Comparison of ENCODE assay signal across 1 fruit fly cellular context in the genomic region with DNA sequence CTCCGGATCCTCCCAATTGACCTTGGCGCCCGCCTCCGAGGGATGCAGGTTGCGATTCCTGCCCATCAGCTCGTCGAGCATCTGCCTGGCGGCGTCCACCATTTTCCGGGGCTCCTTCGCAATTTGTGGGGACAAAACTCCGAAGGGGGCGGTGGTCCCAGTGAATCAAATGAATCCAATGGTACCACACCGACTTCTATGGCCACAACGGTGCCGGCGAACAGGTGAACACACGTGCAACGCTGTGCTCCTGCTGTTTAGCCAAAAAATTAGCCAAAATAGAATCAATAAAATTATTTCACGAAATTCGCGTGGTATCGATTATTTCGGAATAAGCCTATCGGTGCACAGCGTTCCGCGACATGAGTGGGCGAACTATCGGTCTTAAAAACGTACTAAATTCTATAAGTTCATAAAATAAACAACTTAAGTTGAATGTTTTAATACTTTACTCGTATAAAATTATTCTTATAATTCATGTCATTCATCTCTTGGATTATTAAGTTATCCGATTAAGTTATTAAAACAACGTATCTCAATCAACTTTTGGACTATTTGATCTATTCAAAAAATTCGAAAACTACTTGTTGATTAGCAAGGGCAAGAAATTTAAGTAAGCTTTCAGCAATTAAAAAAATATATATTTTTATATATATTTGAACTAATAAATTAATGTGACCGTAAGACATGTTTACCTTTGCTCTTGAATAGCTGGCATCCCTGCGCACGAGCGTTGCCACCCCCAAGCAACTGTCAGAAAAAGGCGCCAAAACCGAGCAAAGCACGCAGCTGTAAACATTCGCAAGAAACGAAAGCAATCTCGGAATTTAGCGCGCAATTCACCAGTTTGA.
TF ChIP-seq lines count a peak whose summit lies in the region.

A gene (minus strand): TSS at position 337 of the 851 bp plus-strand sequence.
A gene (plus strand): TSS at position 751 of the 851 bp plus-strand sequence.

TF ChIP-seq in whole organism, embryonic, 481 proteins besides CTCF, POLR2A, EP300 and RAD21 (continued from another document and continues in another):
- TF ChIP-seq CG14965 (GFP tag; optimal IDR thresholded peaks at IDR 0.05; lab: Kevin White, UChicago; ENCODE audit: borderline replicate concordance) = no peak
- no peak for TF ChIP-seq ssp (GFP tag; IDR thresholded peaks at IDR 0.05; lab: Robert Waterston, UW)
- TF ChIP-seq CG12744 (GFP tag; optimal IDR thresholded peaks at IDR 0.05; lab: Kevin White, UChicago) = no peak
- peak; percentile 3 for TF ChIP-seq Xbp1 (GFP tag; optimal IDR thresholded peaks at IDR 0.05; lab: Kevin White, UChicago)
- TF ChIP-seq CG14014 (GFP tag; IDR thresholded peaks at IDR 0.05; lab: Robert Waterston, UW) = no peak
- TF ChIP-seq D19A (tag; optimal IDR thresholded peaks at IDR 0.05; lab: Kevin White, UChicago) = no peak
- no peak for TF ChIP-seq p53 (GFP tag; optimal IDR thresholded peaks at IDR 0.05; lab: Kevin White, UChicago)
- TF ChIP-seq CG2116 (GFP tag; optimal IDR thresholded peaks at IDR 0.05; lab: Kevin White, UChicago) = peak; percentile 52
- no peak for TF ChIP-seq disco-r (GFP tag; optimal IDR thresholded peaks at IDR 0.05; lab: Kevin White, UChicago)
- no peak for TF ChIP-seq NFAT (GFP tag; IDR thresholded peaks at IDR 0.05; lab: Robert Waterston, UW)
- TF ChIP-seq YL-1 (GFP tag; optimal IDR thresholded peaks at IDR 0.05; lab: Kevin White, UChicago) = peak; percentile 34
- TF ChIP-seq CG31388 (GFP tag; optimal IDR thresholded peaks at IDR 0.05; lab: Kevin White, UChicago) = no peak
- TF ChIP-seq CG4617 (GFP tag; optimal IDR thresholded peaks at IDR 0.05; lab: Kevin White, UChicago; ENCODE audit: borderline replicate concordance) = peak; percentile 4
- TF ChIP-seq CG8359 (GFP tag; optimal IDR thresholded peaks at IDR 0.05; lab: Kevin White, UChicago; ENCODE audit: borderline replicate concordance) = no peak
- no peak for TF ChIP-seq CG7372 (GFP tag; IDR thresholded peaks at IDR 0.05; lab: Robert Waterston, UW)
- TF ChIP-seq Dp (GFP tag; optimal IDR thresholded peaks at IDR 0.05; lab: Kevin White, UChicago) = peak; percentile 81
- no peak for TF ChIP-seq CG2202 (tag; optimal IDR thresholded peaks at IDR 0.05; lab: Kevin White, UChicago)
- no peak for TF ChIP-seq Six4 (GFP tag; optimal IDR thresholded peaks at IDR 0.05; lab: Kevin White, UChicago)
- no peak for TF ChIP-seq dan (GFP tag; IDR thresholded peaks at IDR 0.05; lab: Robert Waterston, UW)
- no peak for TF ChIP-seq CG12942 (GFP tag; optimal IDR thresholded peaks at IDR 0.05; lab: Kevin White, UChicago)
- no peak for TF ChIP-seq sob (GFP tag; IDR thresholded peaks at IDR 0.05; lab: Robert Waterston, UW)
- TF ChIP-seq emc (GFP tag; optimal IDR thresholded peaks at IDR 0.05; lab: Kevin White, UChicago) = no peak
- TF ChIP-seq klu (GFP tag; IDR thresholded peaks at IDR 0.05; lab: Robert Waterston, UW) = no peak
- no peak for TF ChIP-seq C15 (GFP tag; IDR thresholded peaks at IDR 0.05; lab: Robert Waterston, UW)
- no peak for TF ChIP-seq lmd (GFP tag; IDR thresholded peaks at IDR 0.05; lab: Robert Waterston, UW)
- no peak for TF ChIP-seq ro (GFP tag; IDR thresholded peaks at IDR 0.05; lab: Robert Waterston, UW)
- peak; percentile 66 for TF ChIP-seq CG3847 (GFP tag; IDR thresholded peaks at IDR 0.05; lab: Robert Waterston, UW)
- no peak for TF ChIP-seq Myb (GFP tag; optimal IDR thresholded peaks at IDR 0.05; lab: Kevin White, UChicago)
- TF ChIP-seq aop (GFP tag; IDR thresholded peaks at IDR 0.05; lab: Robert Waterston, UW) = no peak
- no peak for TF ChIP-seq CG11723 (GFP tag; optimal IDR thresholded peaks at IDR 0.05; lab: Kevin White, UChicago)
- no peak for TF ChIP-seq Mad (GFP tag; optimal IDR thresholded peaks at IDR 0.05; lab: Kevin White, UChicago)
- no peak for TF ChIP-seq Atf3 (GFP tag; optimal IDR thresholded peaks at IDR 0.05; lab: Kevin White, UChicago)
- no peak for TF ChIP-seq Hr3 (GFP tag; optimal IDR thresholded peaks at IDR 0.05; lab: Kevin White, UChicago)
- no peak for TF ChIP-seq sd (tag; optimal IDR thresholded peaks at IDR 0.05; lab: Kevin White, UChicago)
- TF ChIP-seq MESR4 (GFP tag; optimal IDR thresholded peaks at IDR 0.05; lab: Kevin White, UChicago) = peak; percentile 81
- TF ChIP-seq Nf-YB (GFP tag; optimal IDR thresholded peaks at IDR 0.05; lab: Kevin White, UChicago) = no peak
- TF ChIP-seq BtbVII (GFP tag; optimal IDR thresholded peaks at IDR 0.05; lab: Kevin White, UChicago) = no peak
- TF ChIP-seq br (optimal IDR thresholded peaks at IDR 0.05; lab: Kevin White, UChicago) = no peak
- no peak for TF ChIP-seq sisA (GFP tag; IDR thresholded peaks at IDR 0.05; lab: Robert Waterston, UW)
- TF ChIP-seq CG17359 (tag; optimal IDR thresholded peaks at IDR 0.05; lab: Kevin White, UChicago) = no peak
- TF ChIP-seq knrl (GFP tag; IDR thresholded peaks at IDR 0.05; lab: Robert Waterston, UW; ENCODE audit: partially characterized antibody) = peak; percentile 65; the same call in 2 of the 3 replicates
- TF ChIP-seq CoRest (tag; optimal IDR thresholded peaks at IDR 0.05; lab: Kevin White, UChicago) = peak; percentile 42
- no peak for TF ChIP-seq CG10321 (GFP tag; IDR thresholded peaks at IDR 0.05; lab: Robert Waterston, UW)
- TF ChIP-seq CG6689 (GFP tag; IDR thresholded peaks at IDR 0.05; lab: Robert Waterston, UW) = 0 out of 2 replicates have a peak, but pooled peaks have one; percentile 16
- peak; percentile 22 for TF ChIP-seq CG9437 (GFP tag; optimal IDR thresholded peaks at IDR 0.05; lab: Kevin White, UChicago)
- TF ChIP-seq usp (GFP tag; optimal IDR thresholded peaks at IDR 0.05; lab: Kevin White, UChicago) = no peak
- no peak for TF ChIP-seq CG33213 (GFP tag; optimal IDR thresholded peaks at IDR 0.05; lab: Kevin White, UChicago)
- TF ChIP-seq CG14860 (GFP tag; IDR thresholded peaks at IDR 0.05; lab: Robert Waterston, UW; ENCODE audit: partially characterized antibody) = 0 out of 3 replicates have a peak, but pooled peaks have one; percentile 39
- TF ChIP-seq CG31224 (GFP tag; IDR thresholded peaks at IDR 0.05; lab: Robert Waterston, UW) = no peak
- peak; percentile 54; the same call in 1 of the 3 replicates for TF ChIP-seq CG7963 (GFP tag; IDR thresholded peaks at IDR 0.05; lab: Robert Waterston, UW; ENCODE audit: partially characterized antibody)
- TF ChIP-seq CG32767 (GFP tag; IDR thresholded peaks at IDR 0.05; lab: Robert Waterston, UW) = no peak
- TF ChIP-seq Doc3 (GFP tag; IDR thresholded peaks at IDR 0.05; lab: Robert Waterston, UW; ENCODE audit: partially characterized antibody) = peak; percentile 59
- no peak for TF ChIP-seq ase (GFP tag; IDR thresholded peaks at IDR 0.05; lab: Robert Waterston, UW)
- TF ChIP-seq shn (GFP tag; optimal IDR thresholded peaks at IDR 0.05; lab: Kevin White, UChicago) = no peak
- TF ChIP-seq NK7.1 (GFP tag; optimal IDR thresholded peaks at IDR 0.05; lab: Kevin White, UChicago) = no peak
- TF ChIP-seq al (GFP tag; IDR thresholded peaks at IDR 0.05; lab: Robert Waterston, UW) = no peak
- no peak for TF ChIP-seq pum (GFP tag; optimal IDR thresholded peaks at IDR 0.05; lab: Kevin White, UChicago)
- no peak for TF ChIP-seq kay (GFP tag; optimal IDR thresholded peaks at IDR 0.05; lab: Kevin White, UChicago)
- no peak for TF ChIP-seq Neu2 (GFP tag; optimal IDR thresholded peaks at IDR 0.05; lab: Kevin White, UChicago; ENCODE audit: borderline replicate concordance)
- no peak for TF ChIP-seq Sox102F (GFP tag; optimal IDR thresholded peaks at IDR 0.05; lab: Kevin White, UChicago)
- TF ChIP-seq Meics (GFP tag; optimal IDR thresholded peaks at IDR 0.05; lab: Kevin White, UChicago) = no peak
- TF ChIP-seq CG3407 (GFP tag; optimal IDR thresholded peaks at IDR 0.05; lab: Kevin White, UChicago) = no peak
- no peak for TF ChIP-seq tap (tag; optimal IDR thresholded peaks at IDR 0.05; lab: Kevin White, UChicago)
- TF ChIP-seq exex (tag; optimal IDR thresholded peaks at IDR 0.05; lab: Kevin White, UChicago) = no peak
- no peak for TF ChIP-seq Dek (tag; optimal IDR thresholded peaks at IDR 0.05; lab: Kevin White, UChicago)
- no peak for TF ChIP-seq tgo (GFP tag; IDR thresholded peaks at IDR 0.05; lab: Robert Waterston, UW)
- TF ChIP-seq chinmo (GFP tag; IDR thresholded peaks at IDR 0.05; lab: Robert Waterston, UW; ENCODE audit: partially characterized antibody) = 0 out of 4 replicates have a peak, but pooled peaks have one; percentile 54
- TF ChIP-seq CG11695 (GFP tag; IDR thresholded peaks at IDR 0.05; lab: Robert Waterston, UW) = no peak
- TF ChIP-seq CG10267 (tag; optimal IDR thresholded peaks at IDR 0.05; lab: Kevin White, UChicago) = peak; percentile 28
- no peak for TF ChIP-seq Optix (GFP tag; IDR thresholded peaks at IDR 0.05; lab: Robert Waterston, UW)
- TF ChIP-seq peb (GFP tag; IDR thresholded peaks at IDR 0.05; lab: Robert Waterston, UW) = no peak
- TF ChIP-seq CG4854 (GFP tag; optimal IDR thresholded peaks at IDR 0.05; lab: Kevin White, UChicago) = no peak
- TF ChIP-seq tup (GFP tag; optimal IDR thresholded peaks at IDR 0.05; lab: Kevin White, UChicago) = no peak
- no peak for TF ChIP-seq CG4730 (GFP tag; IDR thresholded peaks at IDR 0.05; lab: Robert Waterston, UW)
- TF ChIP-seq CG8281 (tag; optimal IDR thresholded peaks at IDR 0.05; lab: Kevin White, UChicago) = no peak
- TF ChIP-seq CG16815 (GFP tag; optimal IDR thresholded peaks at IDR 0.05; lab: Kevin White, UChicago) = no peak
- no peak for TF ChIP-seq tx (GFP tag; optimal IDR thresholded peaks at IDR 0.05; lab: Kevin White, UChicago)
- no peak for TF ChIP-seq grau (tag; optimal IDR thresholded peaks at IDR 0.05; lab: Kevin White, UChicago)
- TF ChIP-seq CG7786 (GFP tag; optimal IDR thresholded peaks at IDR 0.05; lab: Kevin White, UChicago) = no peak
- TF ChIP-seq tll (GFP tag; optimal IDR thresholded peaks at IDR 0.05; lab: Kevin White, UChicago) = no peak
- TF ChIP-seq insv (GFP tag; optimal IDR thresholded peaks at IDR 0.05; lab: Kevin White, UChicago) = no peak
- no peak for TF ChIP-seq CG7556 (GFP tag; optimal IDR thresholded peaks at IDR 0.05; lab: Kevin White, UChicago)
- TF ChIP-seq nerfin-2 (GFP tag; IDR thresholded peaks at IDR 0.05; lab: Robert Waterston, UW; ENCODE audit: partially characterized antibody) = no peak; the same call in 1 of the 2 replicates
- peak; percentile 80 for TF ChIP-seq CG13287 (GFP tag; IDR thresholded peaks at IDR 0.05; lab: Robert Waterston, UW; ENCODE audit: partially characterized antibody)
- TF ChIP-seq jigr1 (GFP tag; IDR thresholded peaks at IDR 0.05; lab: Robert Waterston, UW) = no peak
- TF ChIP-seq h (optimal IDR thresholded peaks at IDR 0.05; lab: Kevin White, UChicago) = no peak
- TF ChIP-seq H15 (GFP tag; IDR thresholded peaks at IDR 0.05; lab: Robert Waterston, UW) = no peak
- no peak for TF ChIP-seq chn (GFP tag; optimal IDR thresholded peaks at IDR 0.05; lab: Kevin White, UChicago)
- no peak for TF ChIP-seq Elba2 (GFP tag; optimal IDR thresholded peaks at IDR 0.05; lab: Kevin White, UChicago)
- TF ChIP-seq HLH4C (GFP tag; IDR thresholded peaks at IDR 0.05; lab: Robert Waterston, UW; ENCODE audit: partially characterized antibody) = peak; percentile 76
- no peak for TF ChIP-seq yki (optimal IDR thresholded peaks at IDR 0.05; lab: Kevin White, UChicago)
- TF ChIP-seq CG4360 (GFP tag; IDR thresholded peaks at IDR 0.05; lab: Robert Waterston, UW) = no peak
- no peak for TF ChIP-seq ac (GFP tag; optimal IDR thresholded peaks at IDR 0.05; lab: Kevin White, UChicago)
- no peak for TF ChIP-seq Pdp1 (GFP tag; optimal IDR thresholded peaks at IDR 0.05; lab: Kevin White, UChicago)
- TF ChIP-seq trem (tag; optimal IDR thresholded peaks at IDR 0.05; lab: Kevin White, UChicago) = peak; percentile 29
- no peak for TF ChIP-seq Adf1 (GFP tag; IDR thresholded peaks at IDR 0.05; lab: Robert Waterston, UW)
- TF ChIP-seq CG18476 (GFP tag; optimal IDR thresholded peaks at IDR 0.05; lab: Kevin White, UChicago) = no peak
- no peak for TF ChIP-seq CG1602 (GFP tag; optimal IDR thresholded peaks at IDR 0.05; lab: Kevin White, UChicago)
- TF ChIP-seq TFAM (GFP tag; optimal IDR thresholded peaks at IDR 0.05; lab: Kevin White, UChicago) = no peak
- no peak for TF ChIP-seq CG17829 (tag; optimal IDR thresholded peaks at IDR 0.05; lab: Kevin White, UChicago)
- TF ChIP-seq bbx (GFP tag; IDR thresholded peaks at IDR 0.05; lab: Robert Waterston, UW; ENCODE audit: partially characterized antibody) = peak; percentile 61
- no peak for TF ChIP-seq dm (GFP tag; optimal IDR thresholded peaks at IDR 0.05; lab: Kevin White, UChicago)
- no peak for TF ChIP-seq grn (GFP tag; optimal IDR thresholded peaks at IDR 0.05; lab: Kevin White, UChicago)
- TF ChIP-seq maf-S (GFP tag; optimal IDR thresholded peaks at IDR 0.05; lab: Kevin White, UChicago) = no peak
- no peak for TF ChIP-seq zen (tag; optimal IDR thresholded peaks at IDR 0.05; lab: Kevin White, UChicago)
- TF ChIP-seq CG31441 (GFP tag; IDR thresholded peaks at IDR 0.05; lab: Robert Waterston, UW) = no peak
- peak; percentile 77 for TF ChIP-seq CG34224 (GFP tag; IDR thresholded peaks at IDR 0.05; lab: Robert Waterston, UW; ENCODE audit: partially characterized antibody)
- peak; percentile 37 for TF ChIP-seq stwl (tag; optimal IDR thresholded peaks at IDR 0.05; lab: Kevin White, UChicago)
- TF ChIP-seq CG9876 (GFP tag; optimal IDR thresholded peaks at IDR 0.05; lab: Kevin White, UChicago) = no peak
- TF ChIP-seq Oaz (GFP tag; IDR thresholded peaks at IDR 0.05; lab: Robert Waterston, UW) = no peak
- no peak for TF ChIP-seq CG9727 (GFP tag; optimal IDR thresholded peaks at IDR 0.05; lab: Kevin White, UChicago)
- TF ChIP-seq CG34422 (GFP tag; IDR thresholded peaks at IDR 0.05; lab: Robert Waterston, UW) = no peak
- TF ChIP-seq CG7928 (GFP tag; optimal IDR thresholded peaks at IDR 0.05; lab: Kevin White, UChicago) = no peak
- no peak for TF ChIP-seq CG17612 (GFP tag; IDR thresholded peaks at IDR 0.05; lab: Robert Waterston, UW)
- no peak for TF ChIP-seq pan (optimal IDR thresholded peaks at IDR 0.05; lab: Kevin White, UChicago)
- no peak for TF ChIP-seq pan (GFP tag; optimal IDR thresholded peaks at IDR 0.05 in 1 of 2, IDR thresholded peaks at IDR 0.05 in 1 of 2)
- TF ChIP-seq Hr78 (GFP tag; optimal IDR thresholded peaks at IDR 0.05; lab: Kevin White, UChicago) = no peak
- peak; percentile 11 for TF ChIP-seq nmo (GFP tag; optimal IDR thresholded peaks at IDR 0.05; lab: Kevin White, UChicago)
- TF ChIP-seq CG14667 (GFP tag; IDR thresholded peaks at IDR 0.05; lab: Robert Waterston, UW) = no peak
- TF ChIP-seq ken (GFP tag; IDR thresholded peaks at IDR 0.05; lab: Robert Waterston, UW) = no peak
- TF ChIP-seq CG8765 (GFP tag; IDR thresholded peaks at IDR 0.05; lab: Robert Waterston, UW) = no peak
- TF ChIP-seq CG15601 (tag; optimal IDR thresholded peaks at IDR 0.05; lab: Kevin White, UChicago) = no peak
- no peak for TF ChIP-seq CG1024 (GFP tag; IDR thresholded peaks at IDR 0.05; lab: Robert Waterston, UW)
- no peak for TF ChIP-seq Ravus (GFP tag; IDR thresholded peaks at IDR 0.05; lab: Robert Waterston, UW)
